Worm (Caenorhabditis elegans) whole organism, late embryonic: Measurements from ENCODE around the gene pdfr-1.

ENCODE experiments used
- ama-1 ChIP-seq: fragments of 150-350 bp; optimal IDR thresholded peaks from 2 replicates; lab custom pipeline; 2014
- eyg-1 ChIP-seq: sonication (generic microtip); optimal IDR thresholded peaks from 2 replicates; lab custom pipeline; 2016; ENCODE audit warnings: missing genotype, missing genetic modification characterization, missing compliant biosample characterization
- fkh-10 ChIP-seq: fragments of 150-350 bp; optimal IDR thresholded peaks from 2 replicates; lab custom pipeline; 2014; ENCODE audit warnings: missing biosample characterization, missing genetic modification reagents, missing genetic modification characterization
- nfya-1 ChIP-seq: sonication (generic microtip); optimal IDR thresholded peaks from 2 replicates; lab custom pipeline; 2017; ENCODE audit warnings: missing genetic modification characterization, mild to moderate bottlenecking, missing compliant biosample characterization, antibody characterized with exemption, moderate library complexity
- pha-4 ChIP-seq: fragments of 150-350 bp; optimal IDR thresholded peaks from 2 replicates; lab custom pipeline; 2018; ENCODE audit warnings: missing biosample characterization, missing genetic modification reagents, missing genetic modification characterization
- ref-2 ChIP-seq: sonication (generic microtip); optimal IDR thresholded peaks from 2 replicates; lab custom pipeline; 2016; ENCODE audit warnings: missing genetic modification characterization, missing compliant biosample characterization
- ttx-3 ChIP-seq: sonication (generic microtip); optimal IDR thresholded peaks from 2 replicates; lab custom pipeline; 2016; ENCODE audit warnings: missing genetic modification reagents, missing genetic modification characterization, missing compliant biosample characterization

ce11 chrIII:6606641-6607040, 45.2 kb downstream of the pdfr-1 start:
- no peak for TF ChIP-seq nfya-1 (tag; lab: Kevin White, UChicago)
- no peak for TF ChIP-seq ref-2
- no peak for TF ChIP-seq fkh-10
- TF ChIP-seq pha-4 (tag; lab: Kevin White, UChicago), result no peak
- no peak for TF ChIP-seq ama-1 (lab: Kevin White, UChicago)
- no peak for TF ChIP-seq eyg-1
- TF ChIP-seq ttx-3 (tag; lab: Kevin White, UChicago), result no peak
